Fruit fly (Drosophila melanogaster) whole organism, adult: ENCODE results near the gene qtc.

Experiments used
- CG11617 ChIP-seq: fragments of 200-800 bp; sonication (Bioruptor generic); optimal IDR thresholded peaks from 2 replicates; lab custom pipeline; 2017; ENCODE audit warnings: mild to moderate bottlenecking, missing biosample characterization, missing genetic modification reagents, missing genetic modification characterization
- CG12768 ChIP-seq: fragments of 200-800 bp; sonication (Bioruptor generic); optimal IDR thresholded peaks from 2 replicates; lab custom pipeline; 2017; ENCODE audit warnings: missing biosample characterization, missing genetic modification characterization, mild to moderate bottlenecking, moderate library complexity, missing genetic modification reagents
- CG14711 ChIP-seq: fragments of 200-800 bp; sonication (Bioruptor generic); optimal IDR thresholded peaks from 2 replicates; lab custom pipeline; 2018; ENCODE audit warnings: missing biosample characterization, mild to moderate bottlenecking, missing genetic modification characterization, moderate library complexity
- CG1620 ChIP-seq: fragments of 200-800 bp; sonication (Bioruptor generic); optimal IDR thresholded peaks from 2 replicates; lab custom pipeline; 2016; ENCODE audit warnings: missing biosample characterization, missing genetic modification characterization
- CG33017 ChIP-seq: fragments of 200-800 bp; sonication (Bioruptor generic); optimal IDR thresholded peaks from 2 replicates; lab custom pipeline; 2018; ENCODE audit warnings: missing biosample characterization, mild to moderate bottlenecking, missing genetic modification characterization, moderate library complexity
- CG5204 ChIP-seq: fragments of 200-800 bp; sonication (Bioruptor generic); optimal IDR thresholded peaks from 2 replicates; lab custom pipeline; 2016; ENCODE audit warnings: missing biosample characterization, missing genetic modification characterization
- CG7045 ChIP-seq: fragments of 200-800 bp; sonication (Bioruptor generic); optimal IDR thresholded peaks from 2 replicates; lab custom pipeline; 2017; ENCODE audit warnings: missing biosample characterization, mild to moderate bottlenecking, missing genetic modification characterization
- CG7101 ChIP-seq: fragments of 200-800 bp; sonication (Bioruptor generic); optimal IDR thresholded peaks from 2 replicates; lab custom pipeline; 2018; ENCODE audit warnings: missing biosample characterization, mild to moderate bottlenecking, missing genetic modification characterization, moderate library complexity
- Clk ChIP-seq: fragments of 200-800 bp; sonication (Bioruptor generic); optimal IDR thresholded peaks from 2 replicates; lab custom pipeline; 2017; ENCODE audit warnings: missing biosample characterization, missing genetic modification characterization
- Crg-1 ChIP-seq: fragments of 200-800 bp; sonication (Bioruptor generic); optimal IDR thresholded peaks from 2 replicates; lab custom pipeline; 2016; ENCODE audit warnings: missing biosample characterization, missing genetic modification characterization
- Hr96 ChIP-seq: fragments of 200-800 bp; sonication (Bioruptor generic); optimal IDR thresholded peaks from 2 replicates; lab custom pipeline; 2016; ENCODE audit warnings: missing biosample characterization, missing genetic modification characterization
- Mnt ChIP-seq: fragments of 200-800 bp; sonication (Bioruptor generic); optimal IDR thresholded peaks from 2 replicates; lab custom pipeline; 2016; ENCODE audit warnings: missing biosample characterization, mild to moderate bottlenecking, missing genetic modification characterization
- bab1 ChIP-seq: fragments of 200-800 bp; sonication (Bioruptor generic); optimal IDR thresholded peaks from 3 replicates; lab custom pipeline; 2019; ENCODE audit warnings: missing biosample characterization, mild to moderate bottlenecking, missing genetic modification characterization, moderate library complexity
- cic ChIP-seq: fragments of 200-800 bp; sonication (Bioruptor generic); optimal IDR thresholded peaks from 2 replicates; lab custom pipeline; 2017; ENCODE audit warnings: missing biosample characterization, mild to moderate bottlenecking, missing genetic modification characterization, moderate library complexity
- cnc ChIP-seq, 2 experiments: fragments of >200 bp; optimal IDR thresholded peaks; 2 replicates each; lab custom pipeline; 2017
- kay ChIP-seq: fragments of 200-800 bp; sonication (Bioruptor generic); peaks from one replicate; lab custom pipeline; 2016; ENCODE audit warnings: missing biosample characterization, missing genetic modification characterization, borderline replicate concordance
- ovo ChIP-seq: fragments of 200-800 bp; sonication (Bioruptor generic); optimal IDR thresholded peaks from 2 replicates; lab custom pipeline; 2016; ENCODE audit warnings: missing biosample characterization, missing genetic modification characterization
- pad ChIP-seq: fragments of 200-800 bp; sonication (Bioruptor generic); optimal IDR thresholded peaks from 3 replicates; lab custom pipeline; 2017; ENCODE audit warnings: missing biosample characterization, missing genetic modification characterization, mild to moderate bottlenecking, moderate library complexity, missing genetic modification reagents
- tj ChIP-seq: fragments of 200-800 bp; sonication (Bioruptor generic); optimal IDR thresholded peaks from 3 replicates; lab custom pipeline; 2017; ENCODE audit warnings: missing biosample characterization, mild to moderate bottlenecking, missing genetic modification characterization, moderate library complexity
- toe ChIP-seq: fragments of 200-800 bp; sonication (Bioruptor generic); optimal IDR thresholded peaks from 2 replicates; lab custom pipeline; 2016; ENCODE audit warnings: missing biosample characterization, missing genetic modification characterization

The qtc gene

DNA sequence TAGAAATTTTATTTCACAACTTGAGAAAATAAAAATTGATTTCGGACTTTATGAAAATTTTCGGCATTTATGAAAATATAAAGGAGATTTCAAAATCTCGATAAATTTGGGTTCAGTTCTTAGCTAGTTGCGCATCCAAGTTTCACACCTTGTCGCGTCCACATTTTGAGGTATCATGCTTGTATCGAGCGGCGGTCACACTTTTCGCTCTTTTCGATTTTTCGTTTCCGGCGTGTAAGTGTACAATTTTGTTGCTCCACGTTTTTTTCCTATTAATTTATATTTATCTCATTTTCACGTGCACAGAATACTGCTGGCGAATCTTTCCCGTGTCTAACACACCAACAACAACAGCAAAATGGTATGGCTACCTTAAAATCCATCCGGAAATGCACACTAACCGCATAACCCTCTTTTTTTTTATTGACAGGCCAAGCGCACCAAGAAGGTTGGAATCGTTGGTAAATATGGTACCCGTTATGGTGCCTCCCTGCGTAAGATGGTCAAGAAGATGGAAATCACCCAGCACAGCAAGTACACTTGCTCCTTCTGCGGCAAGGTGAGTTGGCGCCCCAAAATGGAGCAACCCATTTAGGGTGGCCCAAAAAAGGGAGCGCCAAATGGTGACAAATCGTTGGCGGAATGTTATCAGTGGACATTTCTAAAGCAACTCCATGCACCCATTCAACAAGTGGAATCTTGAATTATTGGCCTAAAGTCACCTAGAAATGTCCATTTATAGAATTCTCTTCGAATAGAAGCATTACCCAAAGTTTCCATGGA, 10.4 kb downstream of the qtc start, which contains the start of gene RpL37A:
TSS of gene RpL37A (plus strand) at position 161 of the 783 bp plus-strand sequence.
- TF ChIP-seq tj (GFP tag; lab: Kevin White, UChicago) (peak; percentile 54), CG11617 (GFP tag; lab: Kevin White, UChicago) (peak; percentile 87), CG33017 (peak; percentile 54), CG12768 (GFP tag; lab: Kevin White, UChicago) (peak; percentile 66), Hr96 (peak; percentile 84), cnc (optimal IDR thresholded peaks at IDR 0.05; lab: Kevin White, UChicago) (no peak), Crg-1 (GFP tag; lab: Kevin White, UChicago) (peak; percentile 73), toe (GFP tag; lab: Kevin White, UChicago) (no peak), ovo (GFP tag; lab: Kevin White, UChicago) (peak; percentile 63), kay (GFP tag; lab: Kevin White, UChicago) (peak; percentile 18), CG7101 (tag; lab: Kevin White, UChicago) (peak; percentile 81), CG7045 (GFP tag; lab: Kevin White, UChicago) (peak; percentile 57), Clk (GFP tag; lab: Kevin White, UChicago) (peak; percentile 61), CG14711 (peak; percentile 61), CG1620 (GFP tag; lab: Kevin White, UChicago) (peak; percentile 86), pad (peak; percentile 74), bab1 (GFP tag; lab: Kevin White, UChicago) (peak; percentile 85), Mnt (GFP tag; lab: Kevin White, UChicago) (peak; percentile 76), cic (GFP tag; lab: Kevin White, UChicago) (peak; percentile 62), CG5204 (GFP tag; lab: Kevin White, UChicago) (no peak)

DNA sequence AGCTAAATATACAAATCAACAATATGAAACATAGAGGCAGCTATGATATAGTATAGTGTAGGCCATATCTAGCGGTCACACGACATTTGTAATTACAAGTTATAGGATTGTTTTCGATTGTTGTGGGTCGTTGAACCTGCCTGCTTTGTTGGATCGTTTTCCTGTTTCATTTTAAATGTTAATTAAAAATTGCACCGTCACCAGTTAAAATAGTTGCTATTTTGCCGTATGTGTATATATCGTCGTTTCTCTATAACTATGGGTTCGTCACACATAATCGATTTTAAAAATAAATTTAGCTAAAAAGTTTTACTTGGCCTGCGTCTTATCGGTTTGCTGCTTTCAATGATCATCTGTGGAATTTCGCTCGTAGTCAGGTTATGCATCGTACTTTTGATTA, 11.7 kb downstream of the qtc start:
- no peak for TF ChIP-seq cnc (optimal IDR thresholded peaks at IDR 0.05; lab: Kevin White, UChicago)
- TF ChIP-seq tj (GFP tag; lab: Kevin White, UChicago): peak; percentile 2
- TF ChIP-seq toe (GFP tag; lab: Kevin White, UChicago): no peak
- TF ChIP-seq Hr96: no peak
- no peak for TF ChIP-seq CG7045 (GFP tag; lab: Kevin White, UChicago)
- TF ChIP-seq kay (GFP tag; lab: Kevin White, UChicago): peak; percentile 64

DNA sequence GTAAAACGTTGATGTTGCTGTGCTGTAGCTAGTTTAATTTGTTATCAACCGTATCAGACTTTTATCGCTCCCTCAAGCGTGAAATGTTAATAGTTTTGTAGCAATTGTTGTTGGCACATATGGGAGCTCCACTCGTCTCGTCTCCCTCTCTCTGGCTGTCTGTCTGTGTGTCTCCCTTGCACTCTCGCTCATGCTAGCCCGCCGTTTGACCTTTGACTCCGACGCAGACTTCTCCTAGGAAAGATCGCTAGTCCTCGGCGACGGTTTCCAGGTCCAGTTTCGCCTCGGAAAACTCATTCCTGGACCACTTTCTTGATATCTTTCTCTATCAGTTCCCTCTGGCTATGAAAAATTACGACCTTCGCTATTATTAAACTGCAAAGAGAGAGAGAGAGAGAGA, 18.6 kb downstream of the qtc start:
- TF ChIP-seq CG33017: no peak
- TF ChIP-seq ovo (GFP tag; lab: Kevin White, UChicago): no peak
- TF ChIP-seq Mnt (GFP tag; lab: Kevin White, UChicago): no peak

DNA sequence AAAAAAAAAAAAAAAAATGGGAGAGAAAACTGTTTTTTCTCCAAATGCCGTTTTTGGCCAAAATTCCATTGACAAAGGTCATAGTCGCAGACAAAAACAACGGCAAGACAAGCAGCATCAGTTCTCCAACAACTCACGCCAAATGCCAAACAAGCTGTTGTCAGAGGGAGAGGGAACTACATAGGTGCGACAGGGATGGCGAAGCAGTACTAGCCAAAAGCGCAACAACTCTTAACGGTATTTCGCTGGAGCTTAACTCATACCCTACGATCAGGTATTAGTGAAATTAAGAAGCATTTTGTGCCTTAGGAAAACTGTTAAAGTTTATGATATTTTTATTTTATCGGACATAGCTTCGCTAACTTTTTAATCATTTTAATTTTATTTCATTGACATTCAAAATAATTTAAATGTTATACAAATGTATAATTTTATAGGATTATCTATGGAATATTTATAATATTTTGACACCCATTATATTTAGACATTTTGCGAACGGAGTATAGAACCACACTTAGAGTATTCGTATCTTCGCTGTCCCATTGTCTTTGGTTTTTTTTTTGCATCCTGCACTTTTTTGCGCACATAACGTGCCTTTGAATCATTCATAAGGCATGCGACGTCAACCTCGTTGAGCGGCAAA, 19.7 kb downstream of the qtc start:
- no peak for TF ChIP-seq CG33017
- TF ChIP-seq cic (GFP tag; lab: Kevin White, UChicago): no peak
- no peak for TF ChIP-seq bab1 (GFP tag; lab: Kevin White, UChicago)
- TF ChIP-seq CG5204 (GFP tag; lab: Kevin White, UChicago): no peak
- no peak for TF ChIP-seq Hr96
- TF ChIP-seq Mnt (GFP tag; lab: Kevin White, UChicago): no peak
- TF ChIP-seq CG1620 (GFP tag; lab: Kevin White, UChicago): no peak
- TF ChIP-seq CG12768 (GFP tag; lab: Kevin White, UChicago): no peak
- TF ChIP-seq CG11617 (GFP tag; lab: Kevin White, UChicago): no peak
- TF ChIP-seq kay (GFP tag; lab: Kevin White, UChicago): peak; percentile 9
- peak; percentile 70 for TF ChIP-seq pad
- no peak for TF ChIP-seq Clk (GFP tag; lab: Kevin White, UChicago)
- peak; percentile 85 for TF ChIP-seq ovo (GFP tag; lab: Kevin White, UChicago)
- no peak for TF ChIP-seq cnc (optimal IDR thresholded peaks at IDR 0.05; lab: Kevin White, UChicago)
- peak; percentile 48 for TF ChIP-seq CG14711
- TF ChIP-seq CG7045 (GFP tag; lab: Kevin White, UChicago): peak; percentile 26
- TF ChIP-seq tj (GFP tag; lab: Kevin White, UChicago): no peak

DNA sequence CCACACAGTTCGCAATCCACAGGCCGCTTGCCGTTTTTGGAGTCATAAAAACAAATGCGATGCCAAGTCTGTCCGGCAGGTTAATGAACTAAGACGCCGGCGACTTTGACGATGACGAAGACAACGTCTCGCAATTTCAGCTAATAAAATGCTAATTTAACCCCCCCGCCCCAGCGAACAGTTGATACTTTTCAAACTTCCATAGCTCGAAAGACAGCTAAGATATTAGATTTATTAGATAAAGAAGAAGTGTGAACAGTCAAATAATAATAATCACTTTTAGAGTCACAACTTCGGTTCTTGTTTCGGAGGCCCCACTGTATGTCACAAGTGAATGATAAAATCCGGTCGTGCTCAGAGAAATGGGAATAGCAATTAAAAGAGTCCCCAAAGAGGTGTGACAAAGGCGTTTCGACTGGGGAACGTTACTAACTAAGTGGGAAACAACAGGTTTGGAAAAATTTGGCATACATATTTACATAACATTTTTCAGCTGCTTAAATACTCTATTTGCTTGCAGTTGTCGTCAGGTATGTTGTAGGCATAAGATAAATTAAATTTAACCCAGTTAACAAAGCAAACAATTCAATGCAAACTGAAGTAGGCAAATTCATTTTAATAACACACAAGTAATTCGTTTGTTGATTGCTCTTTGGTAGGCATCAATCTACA, 24.1 kb downstream of the qtc start:
- TF ChIP-seq pad (no peak), kay (GFP tag; lab: Kevin White, UChicago) (peak; percentile 3)

DNA sequence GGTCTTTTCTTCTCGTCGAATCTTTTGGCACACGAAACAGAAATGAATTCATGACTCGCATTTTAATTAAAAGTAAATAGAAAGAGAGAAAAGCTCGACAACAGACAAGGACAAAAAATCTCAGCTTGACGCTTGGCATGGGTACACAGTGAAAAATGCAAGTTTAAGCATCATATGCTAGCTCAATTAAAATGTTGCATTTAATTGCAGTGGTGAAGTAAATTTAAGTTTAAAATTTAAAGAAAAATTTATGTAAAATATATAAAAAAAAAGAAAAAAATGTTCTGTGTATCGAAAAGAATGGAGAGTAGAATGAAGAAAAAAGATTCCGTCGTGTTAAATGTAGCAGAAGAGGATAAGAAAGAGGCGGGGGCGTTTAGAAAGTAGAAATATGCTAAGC, 24.9 kb downstream of the qtc start:
- TF ChIP-seq CG7101 (tag; lab: Kevin White, UChicago) (no peak), bab1 (GFP tag; lab: Kevin White, UChicago) (peak; percentile 46)
